Fruit fly (Drosophila melanogaster) whole organism, adult: ENCODE measurements around the gene CG31344.

Experiments used
- CG11617 ChIP-seq: fragments of 200-800 bp; sonication (Bioruptor generic); optimal IDR thresholded peaks from 2 replicates; lab custom pipeline; 2017; ENCODE audit warnings: mild to moderate bottlenecking, missing biosample characterization, missing genetic modification reagents, missing genetic modification characterization
- CG12768 ChIP-seq: fragments of 200-800 bp; sonication (Bioruptor generic); optimal IDR thresholded peaks from 2 replicates; lab custom pipeline; 2017; ENCODE audit warnings: missing biosample characterization, missing genetic modification characterization, mild to moderate bottlenecking, moderate library complexity, missing genetic modification reagents
- CG14711 ChIP-seq: fragments of 200-800 bp; sonication (Bioruptor generic); optimal IDR thresholded peaks from 2 replicates; lab custom pipeline; 2018; ENCODE audit warnings: missing biosample characterization, mild to moderate bottlenecking, missing genetic modification characterization, moderate library complexity
- CG1620 ChIP-seq: fragments of 200-800 bp; sonication (Bioruptor generic); optimal IDR thresholded peaks from 2 replicates; lab custom pipeline; 2016; ENCODE audit warnings: missing biosample characterization, missing genetic modification characterization
- CG33017 ChIP-seq: fragments of 200-800 bp; sonication (Bioruptor generic); optimal IDR thresholded peaks from 2 replicates; lab custom pipeline; 2018; ENCODE audit warnings: missing biosample characterization, mild to moderate bottlenecking, missing genetic modification characterization, moderate library complexity
- CG5204 ChIP-seq: fragments of 200-800 bp; sonication (Bioruptor generic); optimal IDR thresholded peaks from 2 replicates; lab custom pipeline; 2016; ENCODE audit warnings: missing biosample characterization, missing genetic modification characterization
- CG7045 ChIP-seq: fragments of 200-800 bp; sonication (Bioruptor generic); optimal IDR thresholded peaks from 2 replicates; lab custom pipeline; 2017; ENCODE audit warnings: missing biosample characterization, mild to moderate bottlenecking, missing genetic modification characterization
- CG7101 ChIP-seq: fragments of 200-800 bp; sonication (Bioruptor generic); optimal IDR thresholded peaks from 2 replicates; lab custom pipeline; 2018; ENCODE audit warnings: missing biosample characterization, mild to moderate bottlenecking, missing genetic modification characterization, moderate library complexity
- Clk ChIP-seq: fragments of 200-800 bp; sonication (Bioruptor generic); optimal IDR thresholded peaks from 2 replicates; lab custom pipeline; 2017; ENCODE audit warnings: missing biosample characterization, missing genetic modification characterization
- Crg-1 ChIP-seq: fragments of 200-800 bp; sonication (Bioruptor generic); optimal IDR thresholded peaks from 2 replicates; lab custom pipeline; 2016; ENCODE audit warnings: missing biosample characterization, missing genetic modification characterization
- Hr96 ChIP-seq: fragments of 200-800 bp; sonication (Bioruptor generic); optimal IDR thresholded peaks from 2 replicates; lab custom pipeline; 2016; ENCODE audit warnings: missing biosample characterization, missing genetic modification characterization
- Mnt ChIP-seq: fragments of 200-800 bp; sonication (Bioruptor generic); optimal IDR thresholded peaks from 2 replicates; lab custom pipeline; 2016; ENCODE audit warnings: missing biosample characterization, mild to moderate bottlenecking, missing genetic modification characterization
- bab1 ChIP-seq: fragments of 200-800 bp; sonication (Bioruptor generic); optimal IDR thresholded peaks from 3 replicates; lab custom pipeline; 2019; ENCODE audit warnings: missing biosample characterization, mild to moderate bottlenecking, missing genetic modification characterization, moderate library complexity
- cic ChIP-seq: fragments of 200-800 bp; sonication (Bioruptor generic); optimal IDR thresholded peaks from 2 replicates; lab custom pipeline; 2017; ENCODE audit warnings: missing biosample characterization, mild to moderate bottlenecking, missing genetic modification characterization, moderate library complexity
- cnc ChIP-seq, 2 experiments: fragments of >200 bp; optimal IDR thresholded peaks; 2 replicates each; lab custom pipeline; 2017
- kay ChIP-seq: fragments of 200-800 bp; sonication (Bioruptor generic); peaks from one replicate; lab custom pipeline; 2016; ENCODE audit warnings: missing biosample characterization, missing genetic modification characterization, borderline replicate concordance
- ovo ChIP-seq: fragments of 200-800 bp; sonication (Bioruptor generic); optimal IDR thresholded peaks from 2 replicates; lab custom pipeline; 2016; ENCODE audit warnings: missing biosample characterization, missing genetic modification characterization
- pad ChIP-seq: fragments of 200-800 bp; sonication (Bioruptor generic); optimal IDR thresholded peaks from 3 replicates; lab custom pipeline; 2017; ENCODE audit warnings: missing biosample characterization, missing genetic modification characterization, mild to moderate bottlenecking, moderate library complexity, missing genetic modification reagents
- tj ChIP-seq: fragments of 200-800 bp; sonication (Bioruptor generic); optimal IDR thresholded peaks from 3 replicates; lab custom pipeline; 2017; ENCODE audit warnings: missing biosample characterization, mild to moderate bottlenecking, missing genetic modification characterization, moderate library complexity
- toe ChIP-seq: fragments of 200-800 bp; sonication (Bioruptor generic); optimal IDR thresholded peaks from 2 replicates; lab custom pipeline; 2016; ENCODE audit warnings: missing biosample characterization, missing genetic modification characterization

Gene CG31344

dm6 chr3R:15208712-15209499, 16.2 kb downstream of the CG31344 start, which contains the start of the genes Spn88Eb and Mau2:
Gene Spn88Eb, minus strand, starts transcription at chr3R:15208762.
Gene Mau2, plus strand, starts transcription at chr3R:15209204.
- TF ChIP-seq CG1620 (GFP tag; lab: Kevin White, UChicago) (peak; percentile 73), cic (GFP tag; lab: Kevin White, UChicago) (peak; percentile 45), CG12768 (GFP tag; lab: Kevin White, UChicago) (peak; percentile 62), tj (peak; percentile 25), Hr96 (GFP tag; lab: Kevin White, UChicago) (no peak), kay (GFP tag; lab: Kevin White, UChicago) (no peak), Clk (GFP tag; lab: Kevin White, UChicago) (peak; percentile 71), cnc (optimal IDR thresholded peaks at IDR 0.05; lab: Kevin White, UChicago) (no peak), CG33017 (tag; lab: Kevin White, UChicago) (peak; percentile 33), CG11617 (GFP tag; lab: Kevin White, UChicago) (peak; percentile 58), ovo (GFP tag; lab: Kevin White, UChicago) (peak; percentile 21), Crg-1 (GFP tag; lab: Kevin White, UChicago) (peak; percentile 55), Mnt (GFP tag; lab: Kevin White, UChicago) (peak; percentile 68), CG14711 (peak; percentile 43), toe (GFP tag; lab: Kevin White, UChicago) (peak; percentile 74), bab1 (peak; percentile 2), CG5204 (GFP tag; lab: Kevin White, UChicago) (no peak), pad (GFP tag; lab: Kevin White, UChicago) (peak; percentile 59), CG7045 (peak; percentile 54), CG7101 (tag; lab: Kevin White, UChicago) (peak; percentile 56)

DNA sequence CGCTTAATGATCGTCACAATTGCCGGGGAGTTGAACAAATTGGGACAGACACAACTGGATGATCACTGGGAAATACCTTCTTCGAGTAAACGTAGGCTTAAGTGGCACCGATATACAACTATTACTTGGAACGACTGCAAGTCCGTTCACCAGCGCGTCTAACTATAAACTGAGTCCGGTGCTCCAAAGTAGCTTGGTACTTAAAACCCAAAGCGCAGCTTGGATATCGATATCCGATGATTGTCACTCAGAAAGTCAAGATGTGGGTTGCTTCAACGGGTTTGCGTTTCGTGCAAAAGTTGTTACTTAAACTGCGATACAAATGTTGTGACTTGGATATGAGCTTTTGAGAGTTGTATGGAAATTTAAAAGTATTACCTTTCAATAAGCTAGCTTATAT, 18.9 kb downstream of the CG31344 start, which contains the start of gene Spn88Ea:
Spn88Ea (minus strand) TSS at position 175 of the 400 bp plus-strand sequence.
- TF ChIP-seq CG7045, result no peak
- TF ChIP-seq bab1, result peak; percentile 51
- TF ChIP-seq CG33017 (tag; lab: Kevin White, UChicago), result peak; percentile 7

dm6 chr3R:15205223-15205622, 19.9 kb downstream of the CG31344 start:
- TF ChIP-seq CG12768 (GFP tag; lab: Kevin White, UChicago), result no peak
- no peak for TF ChIP-seq ovo (GFP tag; lab: Kevin White, UChicago)
- no peak for TF ChIP-seq CG11617 (GFP tag; lab: Kevin White, UChicago)
- no peak for TF ChIP-seq Mnt (GFP tag; lab: Kevin White, UChicago)
- TF ChIP-seq CG14711, result no peak
- TF ChIP-seq cic (GFP tag; lab: Kevin White, UChicago), result no peak
- TF ChIP-seq tj, result no peak
- no peak for TF ChIP-seq CG7045
- TF ChIP-seq cnc (optimal IDR thresholded peaks at IDR 0.05; lab: Kevin White, UChicago), result no peak
- no peak for TF ChIP-seq kay (GFP tag; lab: Kevin White, UChicago)

dm6 chr3R:15198052-15198793, 26.9 kb downstream of the CG31344 start:
- TF ChIP-seq CG7045 (no peak), cic (GFP tag; lab: Kevin White, UChicago) (peak; percentile 91), Crg-1 (GFP tag; lab: Kevin White, UChicago) (peak; percentile 15), Mnt (GFP tag; lab: Kevin White, UChicago) (peak; percentile 88), kay (GFP tag; lab: Kevin White, UChicago) (peak; percentile 90), tj (peak; percentile 37), CG14711 (no peak)

DNA sequence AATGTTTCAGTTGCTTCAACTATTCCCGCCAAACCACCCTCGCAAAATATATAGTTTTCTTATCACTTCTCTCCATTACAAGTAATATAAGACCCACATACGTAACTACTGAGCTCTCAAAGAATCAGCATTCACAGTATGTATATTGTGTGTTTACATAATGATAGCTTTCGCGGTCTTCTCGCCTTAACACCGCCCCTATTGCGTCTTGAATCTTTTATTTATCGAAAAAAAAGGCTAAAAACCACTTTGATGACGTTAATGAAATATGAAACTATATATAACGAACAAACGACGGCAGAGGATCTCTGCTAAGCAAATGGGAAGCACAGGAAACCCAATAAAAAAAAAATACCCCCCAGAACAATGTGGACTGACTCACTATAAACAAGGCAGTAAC, 27.8 kb downstream of the CG31344 start:
- TF ChIP-seq cic (GFP tag; lab: Kevin White, UChicago), result peak; percentile 37
- TF ChIP-seq cnc (optimal IDR thresholded peaks at IDR 0.05; lab: Kevin White, UChicago), result no peak
- no peak for TF ChIP-seq toe (GFP tag; lab: Kevin White, UChicago)
- TF ChIP-seq ovo (GFP tag; lab: Kevin White, UChicago), result no peak
- TF ChIP-seq CG7101 (tag; lab: Kevin White, UChicago), result no peak
- TF ChIP-seq tj, result no peak
- TF ChIP-seq pad (GFP tag; lab: Kevin White, UChicago), result no peak
- TF ChIP-seq CG14711, result no peak
- no peak for TF ChIP-seq Crg-1 (GFP tag; lab: Kevin White, UChicago)
- TF ChIP-seq CG11617 (GFP tag; lab: Kevin White, UChicago), result no peak
- TF ChIP-seq CG1620 (GFP tag; lab: Kevin White, UChicago), result no peak
- TF ChIP-seq CG7045, result peak; percentile 7
- no peak for TF ChIP-seq Mnt (GFP tag; lab: Kevin White, UChicago)
- peak; percentile 47 for TF ChIP-seq kay (GFP tag; lab: Kevin White, UChicago)
- TF ChIP-seq bab1, result no peak
- TF ChIP-seq CG5204 (GFP tag; lab: Kevin White, UChicago), result no peak
- TF ChIP-seq Clk (GFP tag; lab: Kevin White, UChicago), result no peak
- no peak for TF ChIP-seq CG33017 (tag; lab: Kevin White, UChicago)
- no peak for TF ChIP-seq Hr96 (GFP tag; lab: Kevin White, UChicago)
- TF ChIP-seq CG12768 (GFP tag; lab: Kevin White, UChicago), result peak; percentile 25
